Worm (Caenorhabditis elegans) whole organism, mixed stage, embryonic: ENCODE results near the gene set-30.

ENCODE experiments used
- ceh-39 ChIP-seq: fragments of 150-350 bp; optimal IDR thresholded peaks from 2 replicates; lab custom pipeline; 2014; ENCODE audit warnings: missing biosample characterization, missing genetic modification characterization
- ceh-43 ChIP-seq: fragments of 200-800 bp; sonication (Bioruptor generic); optimal IDR thresholded peaks from 2 replicates; lab custom pipeline; 2018; ENCODE audit warnings: mild to moderate bottlenecking, missing genetic modification characterization, moderate library complexity, missing compliant biosample characterization
- flh-1 ChIP-seq: fragments of 200-800 bp; sonication (Bioruptor generic); optimal IDR thresholded peaks from 2 replicates; lab custom pipeline; 2018; ENCODE audit warnings: mild to moderate bottlenecking, missing genetic modification characterization, moderate library complexity, missing compliant biosample characterization
- lsy-2 ChIP-seq: fragments of 150-350 bp; optimal IDR thresholded peaks from 2 replicates; lab custom pipeline; 2014; ENCODE audit warnings: missing biosample characterization, missing genetic modification characterization
- mab-5 ChIP-seq: fragments of 150-350 bp; optimal IDR thresholded peaks from 2 replicates; lab custom pipeline; 2014; ENCODE audit warnings: missing biosample characterization, missing genetic modification characterization
- mep-1 ChIP-seq: fragments of 150-350 bp; optimal IDR thresholded peaks from 2 replicates; lab custom pipeline; 2017; ENCODE audit warnings: missing biosample characterization, missing genetic modification reagents, missing genetic modification characterization, inconsistent platforms
- nhr-28 ChIP-seq: fragments of 150-350 bp; optimal IDR thresholded peaks from 2 replicates; lab custom pipeline; 2014; ENCODE audit warnings: missing biosample characterization, missing genetic modification characterization
- nhr-76 ChIP-seq: sonication (generic microtip); optimal IDR thresholded peaks from 2 replicates; lab custom pipeline; 2017; ENCODE audit warnings: missing biosample characterization, missing genetic modification characterization
- snpc-4 ChIP-seq: fragments of 150-350 bp; optimal IDR thresholded peaks from 2 replicates; lab custom pipeline; 2014; ENCODE audit warnings: missing biosample characterization, missing genetic modification characterization
- tbx-8 ChIP-seq: fragments of 200-800 bp; sonication (Bioruptor generic); optimal IDR thresholded peaks from 2 replicates; lab custom pipeline; 2018; ENCODE audit warnings: mild to moderate bottlenecking, missing genetic modification characterization, moderate library complexity, missing compliant biosample characterization
- unc-39 ChIP-seq: fragments of 150-350 bp; optimal IDR thresholded peaks from 2 replicates; lab custom pipeline; 2014; ENCODE audit warnings: missing biosample characterization, missing genetic modification characterization
- unc-62 ChIP-seq: fragments of 150-350 bp; optimal IDR thresholded peaks from 2 replicates; lab custom pipeline; 2014; ENCODE audit warnings: missing biosample characterization, missing genetic modification reagents, missing genetic modification characterization
- ztf-11 ChIP-seq: fragments of 150-350 bp; optimal IDR thresholded peaks from 2 replicates; lab custom pipeline; 2014; ENCODE audit warnings: missing biosample characterization, missing genetic modification characterization

DNA sequence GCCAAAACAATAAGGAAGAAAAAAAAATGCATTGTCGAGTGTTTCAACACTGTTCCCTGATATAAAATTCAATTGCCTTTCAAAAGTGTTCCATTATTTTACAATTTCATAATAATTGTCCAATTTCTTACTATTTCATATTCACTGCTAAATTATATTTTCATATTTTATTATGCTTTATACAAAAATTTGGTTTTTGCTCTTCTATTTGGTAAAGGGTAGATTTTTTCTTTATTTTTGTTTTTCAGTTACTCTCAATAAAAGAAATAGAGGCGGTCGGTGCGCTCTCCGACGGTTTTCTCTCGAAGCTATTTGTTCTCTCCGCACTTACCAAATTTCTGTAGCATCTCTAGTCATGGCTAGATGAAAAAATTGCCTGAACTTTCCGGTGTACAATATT, 18.5 kb downstream of the set-30 start, which contains the start of gene sek-3:
- TF ChIP-seq unc-39 (tag; lab: Kevin White, UChicago) = no peak
- TF ChIP-seq ztf-11 (tag; lab: Kevin White, UChicago) = no peak
- no peak for TF ChIP-seq ceh-43 (GFP tag; lab: Kevin White, UChicago)
- no peak for TF ChIP-seq lsy-2
- TF ChIP-seq unc-62 (GFP tag; lab: Kevin White, UChicago) = no peak
- TF ChIP-seq mab-5 (tag; lab: Kevin White, UChicago) = no peak
- TF ChIP-seq mep-1 (tag; lab: Kevin White, UChicago) = no peak
- no peak for TF ChIP-seq tbx-8 (GFP tag; lab: Kevin White, UChicago)
- TF ChIP-seq flh-1 = no peak
- no peak for TF ChIP-seq nhr-76
- TF ChIP-seq ceh-39 = no peak
- TF ChIP-seq snpc-4 = no peak
- no peak for TF ChIP-seq nhr-28
